Worm (Caenorhabditis elegans) whole organism, L4 larva: ENCODE data around the gene frm-2.

Source experiments
- R02D3.7 ChIP-seq: fragments of 150-350 bp; sonication (generic microtip); optimal IDR thresholded peaks from 3 replicates; lab custom pipeline; 2014; ENCODE audit warnings: missing biosample characterization, missing genetic modification characterization
- daf-8 ChIP-seq: fragments of 200-800 bp; sonication (Bioruptor generic); IDR thresholded peaks from 2 replicates; pipeline ENCODE4 v1.3.6; 2022; ENCODE audit warnings: missing genetic modification characterization, missing compliant biosample characterization
- dpl-1 ChIP-seq: fragments of 150-350 bp; optimal IDR thresholded peaks from 2 replicates; lab custom pipeline; 2014; ENCODE audit warnings: missing biosample characterization, missing genetic modification reagents, missing genetic modification characterization
- gei-8 ChIP-seq: fragments of 200-800 bp; sonication (Bioruptor generic); optimal IDR thresholded peaks from 2 replicates; lab custom pipeline; 2018; ENCODE audit warnings: mild to moderate bottlenecking, missing genetic modification characterization, missing compliant biosample characterization
- lin-15B ChIP-seq: fragments of 150-350 bp; sonication (generic microtip); optimal IDR thresholded peaks from 3 replicates; lab custom pipeline; 2014; ENCODE audit warnings: missing biosample characterization, missing genetic modification characterization
- mdl-1 ChIP-seq, 2 experiments: fragments of 150-350 bp in 1 of 2; sonication (generic microtip) in 1 of 2; optimal IDR thresholded peaks; 2 replicates each; lab custom pipeline; 2014 to 2017; ENCODE audit warnings: missing biosample characterization in 2 of 2, missing genetic modification characterization in 2 of 2
- nhr-28 ChIP-seq: fragments of 150-350 bp; optimal IDR thresholded peaks from 2 replicates; lab custom pipeline; 2014; ENCODE audit warnings: missing biosample characterization, missing genetic modification characterization
- pha-4 ChIP-seq, 2 experiments: fragments of 150-350 bp in 1 of 2; fragments of 200-800 bp in 1 of 2; sonication (Bioruptor generic) in 1 of 2; IDR thresholded peaks in 1 of 2; optimal IDR thresholded peaks in 1 of 2; 2 replicates each; pipeline versions ENCODE4 v1.3.6 to Lab custom; 2014 to 2022; ENCODE audit warnings: missing genetic modification characterization in 2 of 2, missing genetic modification reagents in 2 of 2, missing biosample characterization in 1 of 2, missing compliant biosample characterization in 1 of 2
- saeg-2 ChIP-seq: fragments of 200-800 bp; sonication (Bioruptor generic); IDR thresholded peaks from 2 replicates; pipeline ENCODE4 v1.3.6; 2022; ENCODE audit warnings: missing genetic modification reagents, missing genetic modification characterization, missing compliant biosample characterization
- ztf-11 ChIP-seq: fragments of 150-350 bp; optimal IDR thresholded peaks from 2 replicates; lab custom pipeline; 2014; ENCODE audit warnings: missing biosample characterization, missing genetic modification characterization

- TF ChIP-seq daf-8 (GFP tag; lab: Robert Waterston, UW) (no peak), lin-15B (no peak), ztf-11 (tag; lab: Kevin White, UChicago) (no peak), gei-8 (no peak), nhr-28 (tag; lab: Kevin White, UChicago) (no peak), pha-4 (GFP tag; IDR thresholded peaks at IDR 0.05; lab: Robert Waterston, UW) (no peak), pha-4 (tag; optimal IDR thresholded peaks at IDR 0.05; lab: Kevin White, UChicago) (no peak), mdl-1 (tag; optimal IDR thresholded peaks at IDR 0.05; lab: Kevin White, UChicago) (no peak), saeg-2 (GFP tag; lab: Robert Waterston, UW) (no peak), dpl-1 (GFP tag; lab: Kevin White, UChicago) (no peak), R02D3.7 (tag; lab: Kevin White, UChicago) (no peak)
Observed at ce11 chrIII:5975005-5975730, 6.8 kb downstream of the frm-2 start, which contains the start of gene mlp-1.
